Fruit fly (Drosophila melanogaster) whole organism, adult: ENCODE data around the gene CG15208.

Experiments used
- CG11617 ChIP-seq: fragments of 200-800 bp; sonication (Bioruptor generic); optimal IDR thresholded peaks from 2 replicates; lab custom pipeline; 2017; ENCODE audit warnings: mild to moderate bottlenecking, missing biosample characterization, missing genetic modification reagents, missing genetic modification characterization
- CG12768 ChIP-seq: fragments of 200-800 bp; sonication (Bioruptor generic); optimal IDR thresholded peaks from 2 replicates; lab custom pipeline; 2017; ENCODE audit warnings: missing biosample characterization, missing genetic modification characterization, mild to moderate bottlenecking, moderate library complexity, missing genetic modification reagents
- CG14711 ChIP-seq: fragments of 200-800 bp; sonication (Bioruptor generic); optimal IDR thresholded peaks from 2 replicates; lab custom pipeline; 2018; ENCODE audit warnings: missing biosample characterization, mild to moderate bottlenecking, missing genetic modification characterization, moderate library complexity
- CG1620 ChIP-seq: fragments of 200-800 bp; sonication (Bioruptor generic); optimal IDR thresholded peaks from 2 replicates; lab custom pipeline; 2016; ENCODE audit warnings: missing biosample characterization, missing genetic modification characterization
- CG33017 ChIP-seq: fragments of 200-800 bp; sonication (Bioruptor generic); optimal IDR thresholded peaks from 2 replicates; lab custom pipeline; 2018; ENCODE audit warnings: missing biosample characterization, mild to moderate bottlenecking, missing genetic modification characterization, moderate library complexity
- CG5204 ChIP-seq: fragments of 200-800 bp; sonication (Bioruptor generic); optimal IDR thresholded peaks from 2 replicates; lab custom pipeline; 2016; ENCODE audit warnings: missing biosample characterization, missing genetic modification characterization
- CG7045 ChIP-seq: fragments of 200-800 bp; sonication (Bioruptor generic); optimal IDR thresholded peaks from 2 replicates; lab custom pipeline; 2017; ENCODE audit warnings: missing biosample characterization, mild to moderate bottlenecking, missing genetic modification characterization
- CG7101 ChIP-seq: fragments of 200-800 bp; sonication (Bioruptor generic); optimal IDR thresholded peaks from 2 replicates; lab custom pipeline; 2018; ENCODE audit warnings: missing biosample characterization, mild to moderate bottlenecking, missing genetic modification characterization, moderate library complexity
- Clk ChIP-seq: fragments of 200-800 bp; sonication (Bioruptor generic); optimal IDR thresholded peaks from 2 replicates; lab custom pipeline; 2017; ENCODE audit warnings: missing biosample characterization, missing genetic modification characterization
- Crg-1 ChIP-seq: fragments of 200-800 bp; sonication (Bioruptor generic); optimal IDR thresholded peaks from 2 replicates; lab custom pipeline; 2016; ENCODE audit warnings: missing biosample characterization, missing genetic modification characterization
- Hr96 ChIP-seq: fragments of 200-800 bp; sonication (Bioruptor generic); optimal IDR thresholded peaks from 2 replicates; lab custom pipeline; 2016; ENCODE audit warnings: missing biosample characterization, missing genetic modification characterization
- Mnt ChIP-seq: fragments of 200-800 bp; sonication (Bioruptor generic); optimal IDR thresholded peaks from 2 replicates; lab custom pipeline; 2016; ENCODE audit warnings: missing biosample characterization, mild to moderate bottlenecking, missing genetic modification characterization
- bab1 ChIP-seq: fragments of 200-800 bp; sonication (Bioruptor generic); optimal IDR thresholded peaks from 3 replicates; lab custom pipeline; 2019; ENCODE audit warnings: missing biosample characterization, mild to moderate bottlenecking, missing genetic modification characterization, moderate library complexity
- cic ChIP-seq: fragments of 200-800 bp; sonication (Bioruptor generic); optimal IDR thresholded peaks from 2 replicates; lab custom pipeline; 2017; ENCODE audit warnings: missing biosample characterization, mild to moderate bottlenecking, missing genetic modification characterization, moderate library complexity
- cnc ChIP-seq, 2 experiments: fragments of >200 bp; optimal IDR thresholded peaks; 2 replicates each; lab custom pipeline; 2017
- kay ChIP-seq: fragments of 200-800 bp; sonication (Bioruptor generic); peaks from one replicate; lab custom pipeline; 2016; ENCODE audit warnings: missing biosample characterization, missing genetic modification characterization, borderline replicate concordance
- ovo ChIP-seq: fragments of 200-800 bp; sonication (Bioruptor generic); optimal IDR thresholded peaks from 2 replicates; lab custom pipeline; 2016; ENCODE audit warnings: missing biosample characterization, missing genetic modification characterization
- pad ChIP-seq: fragments of 200-800 bp; sonication (Bioruptor generic); optimal IDR thresholded peaks from 3 replicates; lab custom pipeline; 2017; ENCODE audit warnings: missing biosample characterization, missing genetic modification characterization, mild to moderate bottlenecking, moderate library complexity, missing genetic modification reagents
- tj ChIP-seq: fragments of 200-800 bp; sonication (Bioruptor generic); optimal IDR thresholded peaks from 3 replicates; lab custom pipeline; 2017; ENCODE audit warnings: missing biosample characterization, mild to moderate bottlenecking, missing genetic modification characterization, moderate library complexity
- toe ChIP-seq: fragments of 200-800 bp; sonication (Bioruptor generic); optimal IDR thresholded peaks from 2 replicates; lab custom pipeline; 2016; ENCODE audit warnings: missing biosample characterization, missing genetic modification characterization

CG15208 gene

dm6 chrX:10929613-10930012, 29.8 kb downstream of the CG15208 start:
- no peak for TF ChIP-seq CG33017 (tag; lab: Kevin White, UChicago)
- TF ChIP-seq CG14711 (tag; lab: Kevin White, UChicago) = peak; percentile 38

dm6 chrX:10930553-10931092, 30.9 kb downstream of the CG15208 start, which contains the start of gene Myo10A:
Myo10A (plus strand) TSS chrX:10930840.
- peak; percentile 50 for TF ChIP-seq CG14711 (tag; lab: Kevin White, UChicago)
- no peak for TF ChIP-seq CG7101 (tag; lab: Kevin White, UChicago)
- TF ChIP-seq CG33017 (tag; lab: Kevin White, UChicago) = no peak

- TF ChIP-seq pad (GFP tag; lab: Kevin White, UChicago) = no peak
- no peak for TF ChIP-seq Crg-1 (GFP tag; lab: Kevin White, UChicago)
These were observed 31.5 kb downstream of the CG15208 start for dm6 chrX:10931250-10931649.

- TF ChIP-seq Clk (GFP tag; lab: Kevin White, UChicago) (no peak), CG33017 (tag; lab: Kevin White, UChicago) (no peak), cic (GFP tag; lab: Kevin White, UChicago) (no peak), cnc (optimal IDR thresholded peaks at IDR 0.05; lab: Kevin White, UChicago) (no peak), bab1 (GFP tag; lab: Kevin White, UChicago) (no peak), toe (GFP tag; lab: Kevin White, UChicago) (no peak), Hr96 (GFP tag; lab: Kevin White, UChicago) (no peak), CG1620 (no peak), Crg-1 (GFP tag; lab: Kevin White, UChicago) (no peak), CG7045 (GFP tag; lab: Kevin White, UChicago) (no peak), kay (GFP tag; lab: Kevin White, UChicago) (no peak), CG11617 (GFP tag; lab: Kevin White, UChicago) (no peak), Mnt (no peak), CG7101 (tag; lab: Kevin White, UChicago) (no peak), pad (GFP tag; lab: Kevin White, UChicago) (no peak), CG14711 (tag; lab: Kevin White, UChicago) (no peak), ovo (no peak), CG5204 (GFP tag; lab: Kevin White, UChicago) (no peak), CG12768 (GFP tag; lab: Kevin White, UChicago) (no peak)
These were observed 32.5 kb downstream of the CG15208 start for dm6 chrX:10932300-10932699.

- TF ChIP-seq CG12768 (GFP tag; lab: Kevin White, UChicago) (no peak), ovo (no peak), CG5204 (GFP tag; lab: Kevin White, UChicago) (no peak), pad (GFP tag; lab: Kevin White, UChicago) (no peak), bab1 (GFP tag; lab: Kevin White, UChicago) (no peak)
These were observed 34.0 kb downstream of the CG15208 start for dm6 chrX:10933776-10934175.

dm6 chrX:10935587-10935986, 35.8 kb downstream of the CG15208 start:
- TF ChIP-seq tj (GFP tag; lab: Kevin White, UChicago) (no peak), Hr96 (GFP tag; lab: Kevin White, UChicago) (no peak), pad (GFP tag; lab: Kevin White, UChicago) (no peak), CG7101 (tag; lab: Kevin White, UChicago) (no peak), CG1620 (no peak)

- TF ChIP-seq CG14711 (tag; lab: Kevin White, UChicago) = no peak
- TF ChIP-seq toe (GFP tag; lab: Kevin White, UChicago) = no peak
- TF ChIP-seq cnc (optimal IDR thresholded peaks at IDR 0.05; lab: Kevin White, UChicago) = no peak
- no peak for TF ChIP-seq CG7045 (GFP tag; lab: Kevin White, UChicago)
- no peak for TF ChIP-seq CG33017 (tag; lab: Kevin White, UChicago)
- TF ChIP-seq ovo = no peak
- no peak for TF ChIP-seq tj (GFP tag; lab: Kevin White, UChicago)
- TF ChIP-seq CG7101 (tag; lab: Kevin White, UChicago) = no peak
- no peak for TF ChIP-seq Crg-1 (GFP tag; lab: Kevin White, UChicago)
- TF ChIP-seq CG1620 = no peak
- TF ChIP-seq pad (GFP tag; lab: Kevin White, UChicago) = no peak
- TF ChIP-seq CG11617 (GFP tag; lab: Kevin White, UChicago) = no peak
- no peak for TF ChIP-seq Clk (GFP tag; lab: Kevin White, UChicago)
- TF ChIP-seq cic (GFP tag; lab: Kevin White, UChicago) = no peak
- no peak for TF ChIP-seq Hr96 (GFP tag; lab: Kevin White, UChicago)
- TF ChIP-seq CG12768 (GFP tag; lab: Kevin White, UChicago) = no peak
These were observed 36.8 kb downstream of the CG15208 start for dm6 chrX:10936599-10936998.
